Worm (Caenorhabditis elegans) whole organism, L4 larva: ENCODE data around the gene fbxb-20.

ENCODE experiments used
- F49E8.2 ChIP-seq: sonication (generic microtip); optimal IDR thresholded peaks from 2 replicates; lab custom pipeline; 2016; ENCODE audit warnings: missing compliant biosample characterization, mild to moderate bottlenecking, missing genetic modification characterization, borderline replicate concordance
- Y48G9A.11 ChIP-seq: fragments of 200-800 bp; sonication (Bioruptor generic); IDR thresholded peaks from 2 replicates; pipeline ENCODE4 v1.3.6; 2022; ENCODE audit warnings: missing genetic modification reagents, missing genetic modification characterization, missing compliant biosample characterization
- ZK337.2 ChIP-seq: fragments of 200-800 bp; sonication (Bioruptor generic); IDR thresholded peaks from 2 replicates; pipeline ENCODE4 v1.3.6; 2022; ENCODE audit warnings: missing genetic modification reagents, missing genetic modification characterization, missing compliant biosample characterization
- aly-2 ChIP-seq: sonication (generic microtip); optimal IDR thresholded peaks from 2 replicates; lab custom pipeline; 2018; ENCODE audit warnings: missing biosample characterization, missing genetic modification characterization
- fos-1 ChIP-seq: fragments of 150-350 bp; optimal IDR thresholded peaks from 2 replicates; lab custom pipeline; 2014; ENCODE audit warnings: missing biosample characterization, missing genetic modification characterization
- mdl-1 ChIP-seq, 2 experiments: fragments of 150-350 bp in 1 of 2; sonication (generic microtip) in 1 of 2; optimal IDR thresholded peaks; 2 replicates each; lab custom pipeline; 2014 to 2017; ENCODE audit warnings: missing biosample characterization in 2 of 2, missing genetic modification characterization in 2 of 2
- nhr-25 ChIP-seq: sonication (generic microtip); optimal IDR thresholded peaks from 2 replicates; lab custom pipeline; 2017; ENCODE audit warnings: missing genetic modification characterization, mild to moderate bottlenecking, missing compliant biosample characterization, antibody characterized with exemption, moderate library complexity, borderline replicate concordance; ENCODE audit not compliant: insufficient read depth
- pha-4 ChIP-seq, 2 experiments: fragments of 150-350 bp in 1 of 2; fragments of 200-800 bp in 1 of 2; sonication (Bioruptor generic) in 1 of 2; IDR thresholded peaks in 1 of 2; optimal IDR thresholded peaks in 1 of 2; 2 replicates each; pipeline versions ENCODE4 v1.3.6 to Lab custom; 2014 to 2022; ENCODE audit warnings: missing genetic modification characterization in 2 of 2, missing genetic modification reagents in 2 of 2, missing biosample characterization in 1 of 2, missing compliant biosample characterization in 1 of 2

DNA sequence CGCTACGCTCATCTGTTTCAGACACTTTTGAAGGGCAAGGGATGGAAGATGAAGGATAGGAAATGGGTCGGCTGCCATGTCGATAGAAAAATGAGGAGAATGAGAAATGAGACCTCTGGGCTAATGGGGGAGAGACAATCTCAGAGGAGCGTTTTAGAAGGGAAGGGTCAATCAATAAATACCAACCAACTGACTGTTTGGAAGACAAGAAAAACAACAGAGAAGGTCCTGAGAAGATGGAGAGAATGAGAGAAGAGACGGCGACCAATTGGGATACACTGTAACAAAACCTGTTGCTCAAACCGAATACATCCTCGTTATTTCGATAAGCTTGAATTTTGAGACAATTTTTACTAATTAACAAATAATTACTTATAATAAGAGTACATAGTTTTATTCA lies 3.0 kb upstream of the fbxb-20 start, which contains the start of gene fbxb-15:
- TF ChIP-seq mdl-1 (tag; optimal IDR thresholded peaks at IDR 0.05; lab: Kevin White, UChicago) (no peak), fos-1 (no peak), ZK337.2 (GFP tag; lab: Robert Waterston, UW) (no peak), aly-2 (no peak), F49E8.2 (tag; lab: Kevin White, UChicago) (no peak), Y48G9A.11 (GFP tag; lab: Robert Waterston, UW) (no peak), nhr-25 (tag; lab: Kevin White, UChicago) (no peak), pha-4 (GFP tag; IDR thresholded peaks at IDR 0.05; lab: Robert Waterston, UW) (no peak), pha-4 (tag; optimal IDR thresholded peaks at IDR 0.05; lab: Kevin White, UChicago) (no peak)
